Worm (Caenorhabditis elegans): Measurements from ENCODE around the gene Y39A1A.3.

ce11 chrIII:10608161-10608560 lies 11.9 kb upstream of the Y39A1A.3 start:
- TF ChIP-seq ama-1 (optimal IDR thresholded peaks at IDR 0.05), result no peak
- no peak for TF ChIP-seq ceh-36 (tag; optimal IDR thresholded peaks at IDR 0.05)
- TF ChIP-seq ceh-13 (GFP tag; optimal IDR thresholded peaks at IDR 0.05), result no peak
- TF ChIP-seq tbx-11 (GFP tag; IDR thresholded peaks at IDR 0.05), result no peak
